Fruit fly (Drosophila melanogaster) whole organism, prepupa: Measurements from ENCODE around the gene OtopLa.

Experiments
- Blimp-1 ChIP-seq: fragments of 200-800 bp; sonication (Bioruptor generic); optimal IDR thresholded peaks from 3 replicates; lab custom pipeline; 2017; ENCODE audit warnings: missing biosample characterization, missing genetic modification characterization, mild to moderate bottlenecking, moderate library complexity, missing genetic modification reagents
- CG10631 ChIP-seq: fragments of 200-800 bp; sonication (Bioruptor generic); optimal IDR thresholded peaks from 2 replicates; lab custom pipeline; 2016; ENCODE audit warnings: missing biosample characterization, missing genetic modification characterization
- CG10669 ChIP-seq: fragments of 200-800 bp; sonication (Bioruptor generic); optimal IDR thresholded peaks from 3 replicates; lab custom pipeline; 2018; ENCODE audit warnings: missing biosample characterization, mild to moderate bottlenecking, missing genetic modification characterization, moderate library complexity
- CG11294 ChIP-seq: fragments of 200-800 bp; sonication (Bioruptor generic); IDR thresholded peaks from 2 replicates; pipeline ENCODE4 v1.3.6; 2022; ENCODE audit warnings: missing biosample characterization, missing genetic modification characterization
- CG15336 ChIP-seq: fragments of 200-800 bp; sonication (Bioruptor generic); IDR thresholded peaks from 2 replicates; pipeline ENCODE4 v1.3.6; 2022; ENCODE audit warnings: missing biosample characterization, missing genetic modification characterization
- CG3032 ChIP-seq: fragments of 200-800 bp; optimal IDR thresholded peaks from 2 replicates; lab custom pipeline; 2019; ENCODE audit warnings: missing biosample characterization, mild to moderate bottlenecking, missing genetic modification characterization, moderate library complexity
- CG31627 ChIP-seq: fragments of 200-800 bp; sonication (Bioruptor generic); optimal IDR thresholded peaks from 3 replicates; lab custom pipeline; 2016; ENCODE audit warnings: missing biosample characterization, missing genetic modification characterization
- CG3919 ChIP-seq: fragments of 200-800 bp; sonication (Bioruptor generic); optimal IDR thresholded peaks from 3 replicates; lab custom pipeline; 2016; ENCODE audit warnings: missing biosample characterization, missing genetic modification characterization
- CG6163 ChIP-seq: fragments of 200-800 bp; sonication (Bioruptor generic); IDR thresholded peaks from 3 replicates; pipeline ENCODE4 v1.3.6; 2022; ENCODE audit warnings: missing biosample characterization, missing genetic modification characterization
- CG6276 ChIP-seq: fragments of 200-800 bp; sonication (Bioruptor generic); optimal IDR thresholded peaks from 2 replicates; lab custom pipeline; 2017; ENCODE audit warnings: missing biosample characterization, mild to moderate bottlenecking, missing genetic modification characterization
- CG6792 ChIP-seq: fragments of 200-800 bp; sonication (Bioruptor generic); optimal IDR thresholded peaks from 3 replicates; lab custom pipeline; 2016; ENCODE audit warnings: missing biosample characterization, missing genetic modification characterization
- CG6808 ChIP-seq: fragments of 200-800 bp; sonication (Bioruptor generic); optimal IDR thresholded peaks from 3 replicates; lab custom pipeline; 2017; ENCODE audit warnings: missing biosample characterization, missing genetic modification characterization, mild to moderate bottlenecking, moderate library complexity, missing genetic modification reagents
- CG7368 ChIP-seq: fragments of 200-800 bp; sonication (Bioruptor generic); optimal IDR thresholded peaks from 3 replicates; lab custom pipeline; 2016; ENCODE audit warnings: missing biosample characterization, missing genetic modification characterization
- CG8319 ChIP-seq: fragments of 200-800 bp; sonication (Bioruptor generic); optimal IDR thresholded peaks from 3 replicates; lab custom pipeline; 2016; ENCODE audit warnings: missing biosample characterization, missing genetic modification characterization
- Eip78C ChIP-seq: fragments of 200-800 bp; sonication (Bioruptor generic); peaks from one replicate; lab custom pipeline; 2016; ENCODE audit warnings: missing biosample characterization, missing genetic modification characterization
- Eip93F ChIP-seq: fragments of 200-800 bp; sonication (Bioruptor generic); optimal IDR thresholded peaks from 2 replicates; lab custom pipeline; 2016; ENCODE audit warnings: missing biosample characterization, mild to moderate bottlenecking, missing genetic modification characterization
- Ets21C ChIP-seq: fragments of 200-800 bp; sonication (Bioruptor generic); optimal IDR thresholded peaks from 3 replicates; lab custom pipeline; 2016; ENCODE audit warnings: missing biosample characterization, missing genetic modification characterization
- Ets96B ChIP-seq: fragments of 200-800 bp; optimal IDR thresholded peaks from 2 replicates; lab custom pipeline; 2019; ENCODE audit warnings: missing biosample characterization, mild to moderate bottlenecking, missing genetic modification characterization, moderate library complexity
- Gug ChIP-seq: fragments of 200-800 bp; sonication (Bioruptor generic); IDR thresholded peaks from 2 replicates; pipeline ENCODE4 v1.3.6; 2022; ENCODE audit warnings: missing biosample characterization, missing genetic modification characterization
- Hr38 ChIP-seq: sonication (Bioruptor generic); optimal IDR thresholded peaks from 2 replicates; lab custom pipeline; 2016; ENCODE audit warnings: missing biosample characterization, missing genetic modification characterization
- Hr4 ChIP-seq: fragments of 200-800 bp; sonication (Bioruptor generic); optimal IDR thresholded peaks from 3 replicates; lab custom pipeline; 2016; ENCODE audit warnings: missing biosample characterization, missing genetic modification characterization
- Lpt ChIP-seq: fragments of 200-800 bp; sonication (Bioruptor generic); optimal IDR thresholded peaks from 3 replicates; lab custom pipeline; 2016; ENCODE audit warnings: missing biosample characterization, missing genetic modification characterization
- Smox ChIP-seq: fragments of 200-800 bp; sonication (Bioruptor generic); optimal IDR thresholded peaks from 3 replicates; lab custom pipeline; 2016; ENCODE audit warnings: missing biosample characterization, missing genetic modification characterization
- achi ChIP-seq: fragments of 200-800 bp; sonication (Bioruptor generic); optimal IDR thresholded peaks from 3 replicates; lab custom pipeline; 2016; ENCODE audit warnings: missing biosample characterization, missing genetic modification characterization
- dsx ChIP-seq: fragments of 200-800 bp; optimal IDR thresholded peaks from 3 replicates; lab custom pipeline; 2019; ENCODE audit warnings: missing biosample characterization, mild to moderate bottlenecking, missing genetic modification characterization, moderate library complexity; ENCODE audit not compliant: poor library complexity, severe bottlenecking
- esn ChIP-seq: fragments of 200-800 bp; sonication (Bioruptor generic); optimal IDR thresholded peaks from 2 replicates; lab custom pipeline; 2016; ENCODE audit warnings: missing biosample characterization, mild to moderate bottlenecking, missing genetic modification characterization, moderate library complexity
- fd85E ChIP-seq: fragments of 200-800 bp; sonication (Bioruptor generic); optimal IDR thresholded peaks from 3 replicates; lab custom pipeline; 2016; ENCODE audit warnings: missing biosample characterization, missing genetic modification characterization
- lz ChIP-seq: fragments of 200-800 bp; sonication (Bioruptor generic); optimal IDR thresholded peaks from 3 replicates; lab custom pipeline; 2016; ENCODE audit warnings: missing biosample characterization, missing genetic modification characterization
- net ChIP-seq: fragments of 200-800 bp; sonication (Bioruptor generic); optimal IDR thresholded peaks from 3 replicates; lab custom pipeline; 2016; ENCODE audit warnings: missing biosample characterization, missing genetic modification characterization
- pdm3 ChIP-seq: fragments of 200-800 bp; sonication (Bioruptor generic); optimal IDR thresholded peaks from 3 replicates; lab custom pipeline; 2016; ENCODE audit warnings: missing biosample characterization, missing genetic modification characterization
- salr ChIP-seq, 2 experiments: fragments of 200-800 bp; sonication (Bioruptor generic); optimal IDR thresholded peaks; 3 replicates each; lab custom pipeline; 2016 to 2018; ENCODE audit warnings: missing biosample characterization in 2 of 2, missing genetic modification characterization in 2 of 2, mild to moderate bottlenecking in 1 of 2
- ss ChIP-seq, 2 experiments: fragments of 200-800 bp; sonication (Bioruptor generic); optimal IDR thresholded peaks; 2 replicates in 1 of 2; 3 replicates in 1 of 2; lab custom pipeline; 2017 to 2018; ENCODE audit warnings: mild to moderate bottlenecking in 2 of 2, missing biosample characterization in 2 of 2, missing genetic modification characterization in 2 of 2, moderate library complexity in 1 of 2
- svp ChIP-seq: fragments of 200-800 bp; sonication (Bioruptor generic); peaks from one replicate; lab custom pipeline; 2016; ENCODE audit warnings: missing biosample characterization, missing genetic modification characterization
- topi ChIP-seq: fragments of 200-800 bp; sonication (Bioruptor generic); optimal IDR thresholded peaks from 3 replicates; lab custom pipeline; 2016; ENCODE audit warnings: missing biosample characterization, missing genetic modification characterization
- vri ChIP-seq: fragments of 200-800 bp; sonication (Bioruptor generic); optimal IDR thresholded peaks from 3 replicates; lab custom pipeline; 2016; ENCODE audit warnings: missing biosample characterization, mild to moderate bottlenecking, missing genetic modification characterization

Gene OtopLa

dm6 chrX:5671537-5672029 is 23.3 kb upstream of the OtopLa start, which contains the start of gene Rab18 (continued):
- TF ChIP-seq CG15336: no peak
- no peak for TF ChIP-seq CG7368
- TF ChIP-seq svp (GFP tag; lab: Kevin White, UChicago): peak; percentile 68
- peak; percentile 2 for TF ChIP-seq topi
- TF ChIP-seq Ets96B (tag; lab: Kevin White, UChicago): no peak
- TF ChIP-seq Smox: no peak
- TF ChIP-seq CG31627: peak; percentile 52
- peak; percentile 25 for TF ChIP-seq lz (GFP tag; lab: Kevin White, UChicago)
- TF ChIP-seq, all 60 proteins: peak for 17

- TF ChIP-seq CG31627 (peak; percentile 4), CG6808 (GFP tag; lab: Kevin White, UChicago) (peak; percentile 35), svp (GFP tag; lab: Kevin White, UChicago) (peak; percentile 17), net (GFP tag; lab: Kevin White, UChicago) (no peak), vri (GFP tag; lab: Kevin White, UChicago) (peak; percentile 27), ss (GFP tag; optimal IDR thresholded peaks at IDR 0.05; lab: Kevin White, UChicago) (peak in 1 of 2 experiments; percentile 12), pdm3 (GFP tag; lab: Kevin White, UChicago) (no peak), CG7368 (no peak), esn (peak; percentile 27), Eip78C (no peak)
Measured at dm6 chrX:5665902-5666301, 17.6 kb upstream of the OtopLa start, which contains the start of the genes Sirt4 and CG4119. TSS of gene Sirt4 (minus strand) at chrX:5665940. TSS of gene CG4119 (plus strand) at chrX:5666052.

- TF ChIP-seq Eip78C: peak; percentile 16
- TF ChIP-seq Eip93F (GFP tag; lab: Kevin White, UChicago): no peak
- peak; percentile 29; the same call in 1 of the 3 replicates for TF ChIP-seq CG6163
Measured at dm6 chrX:5664222-5664621, 15.9 kb upstream of the OtopLa start.

- TF ChIP-seq CG3919 (GFP tag; lab: Kevin White, UChicago) (no peak), ss (GFP tag; optimal IDR thresholded peaks at IDR 0.05; lab: Kevin White, UChicago) (no peak), Ets96B (tag; lab: Kevin White, UChicago) (no peak), CG10631 (GFP tag; lab: Kevin White, UChicago) (no peak), fd85E (no peak), net (GFP tag; lab: Kevin White, UChicago) (no peak), dsx (GFP tag; lab: Kevin White, UChicago) (no peak), CG8319 (GFP tag; lab: Kevin White, UChicago) (no peak), CG3032 (no peak), CG10669 (GFP tag; lab: Kevin White, UChicago) (no peak), CG6276 (no peak), Lpt (GFP tag; lab: Kevin White, UChicago) (no peak)
Measured at dm6 chrX:5662761-5663160, 14.5 kb upstream of the OtopLa start, which contains the start of gene OtopLc. TSS of gene OtopLc (minus strand) at chrX:5662861.

- TF ChIP-seq Ets21C (GFP tag; lab: Kevin White, UChicago) (no peak), Hr38 (GFP tag; lab: Kevin White, UChicago) (no peak), CG11294 (GFP tag; lab: Robert Waterston, UW) (no peak), CG6792 (no peak), ss (GFP tag; optimal IDR thresholded peaks at IDR 0.05; lab: Kevin White, UChicago) (no peak), Blimp-1 (GFP tag; lab: Kevin White, UChicago) (no peak), achi (GFP tag; lab: Kevin White, UChicago) (no peak), CG10631 (GFP tag; lab: Kevin White, UChicago) (no peak), Lpt (GFP tag; lab: Kevin White, UChicago) (no peak), CG6163 (no peak), salr (GFP tag; optimal IDR thresholded peaks at IDR 0.05; lab: Kevin White, UChicago) (no peak), Hr4 (GFP tag; lab: Kevin White, UChicago) (no peak), Gug (GFP tag; lab: Robert Waterston, UW) (no peak)
Measured at dm6 chrX:5661971-5662370, 13.7 kb upstream of the OtopLa start.
